Worm (Caenorhabditis elegans): Measurements from ENCODE around the gene srbc-32.
A peak's percentile ranks its signal among the peaks of the same experiment; 100 is the strongest.

Gene srbc-32

DNA sequence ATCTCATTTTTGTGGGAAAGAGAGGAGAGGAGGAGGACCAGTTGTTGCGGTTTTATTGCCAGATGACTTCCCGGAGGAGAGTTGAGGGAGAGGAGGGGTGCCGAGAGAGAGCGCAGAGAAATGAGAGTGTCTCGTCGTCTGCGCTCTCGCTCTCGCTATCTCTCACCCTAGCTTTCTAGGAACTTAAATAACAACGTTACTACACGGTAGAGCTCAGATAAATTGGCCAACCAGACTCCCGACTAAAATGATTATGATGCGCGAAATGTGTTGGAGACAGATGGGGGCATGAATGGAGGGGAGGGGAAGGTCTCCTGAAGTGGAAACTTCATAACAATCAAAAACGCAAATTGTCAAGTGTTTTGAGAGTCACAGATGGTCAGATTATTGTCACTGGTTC, 32.1 kb downstream of the srbc-32 start:
- TF ChIP-seq ctbp-1 (GFP tag; IDR thresholded peaks at IDR 0.05) (no peak), Y105C5A.15 (GFP tag; IDR thresholded peaks at IDR 0.05) (no peak), hlh-11 (tag; optimal IDR thresholded peaks at IDR 0.05) (no peak), pqm-1 (tag; optimal IDR thresholded peaks at IDR 0.05) (no peak), duxl-1 (tag; optimal IDR thresholded peaks at IDR 0.05; ENCODE audit: poor library complexity) (no peak), daf-16 (GFP tag; optimal IDR thresholded peaks at IDR 0.05) (no peak), daf-16 (tag; optimal IDR thresholded peaks at IDR 0.05) (no peak), ztf-11 (tag; optimal IDR thresholded peaks at IDR 0.05) (no peak), set-16 (GFP tag; IDR thresholded peaks at IDR 0.05) (peak; percentile 37; the same call in 1 of the 2 replicates), snpc-4 (tag; optimal IDR thresholded peaks at IDR 0.05) (no peak), ces-1 (GFP tag; optimal IDR thresholded peaks at IDR 0.05) (no peak), rbr-2 (tag; optimal IDR thresholded peaks at IDR 0.05) (no peak), mdt-29 (GFP tag; IDR thresholded peaks at IDR 0.05) (no peak), nhr-76 (tag; optimal IDR thresholded peaks at IDR 0.05) (no peak), lim-7 (GFP tag; IDR thresholded peaks at IDR 0.05) (no peak), unc-62 (GFP tag; optimal IDR thresholded peaks at IDR 0.05 in 1 of 2) (peak in 1 of 2 experiments; percentile 54), unc-62 (tag; optimal IDR thresholded peaks at IDR 0.05) (no peak), aha-1 (tag) (peak; percentile 71), unc-39 (tag; optimal IDR thresholded peaks at IDR 0.05) (no peak), mxl-2 (GFP tag; conservative IDR thresholded peaks at IDR 0.05) (no peak)

DNA sequence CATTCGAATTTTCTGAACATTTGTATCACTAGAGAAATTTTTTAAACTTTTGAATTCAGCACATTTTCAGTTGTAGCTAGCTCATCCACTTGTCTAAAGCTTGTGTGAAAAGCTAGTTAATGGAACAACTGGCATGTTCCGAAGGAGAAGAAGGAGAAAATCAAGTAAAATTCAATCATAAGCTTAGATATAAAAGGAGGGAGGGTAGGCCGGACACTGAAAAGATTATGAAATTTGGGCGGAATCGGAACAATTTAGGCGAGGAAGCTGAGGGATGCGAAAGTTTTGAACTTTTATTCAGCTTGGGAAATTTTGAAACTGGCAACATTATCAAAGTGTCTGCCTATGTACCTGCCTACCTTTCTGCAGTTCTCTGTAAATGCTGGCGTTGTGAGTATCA, 34.3 kb downstream of the srbc-32 start:
- TF ChIP-seq fkh-10 (GFP tag; optimal IDR thresholded peaks at IDR 0.05), result peak; percentile 7
- peak; percentile 58 for TF ChIP-seq ces-1 (GFP tag; optimal IDR thresholded peaks at IDR 0.05)
- no peak for TF ChIP-seq tag-97 (GFP tag; IDR thresholded peaks at IDR 0.05)

DNA sequence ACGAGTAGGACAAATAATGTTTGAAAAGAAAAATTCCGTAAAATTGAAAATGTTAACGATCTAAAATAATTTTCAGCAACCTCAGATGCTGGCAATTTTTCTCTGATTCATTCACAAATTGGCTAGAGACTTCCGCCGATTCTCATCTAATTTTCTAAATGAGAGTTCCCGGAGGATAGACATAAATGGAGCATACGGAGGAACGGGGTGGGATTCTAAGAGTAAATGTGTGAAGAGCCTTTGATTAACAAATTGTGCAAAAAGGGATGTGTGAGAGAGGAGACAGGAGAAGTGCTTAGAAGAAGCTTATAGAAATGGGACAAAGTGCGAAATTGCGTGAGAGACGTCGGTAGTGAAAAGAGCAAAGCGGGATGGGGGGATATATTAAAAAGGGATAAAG, 35.1 kb downstream of the srbc-32 start:
- TF ChIP-seq unc-62 (GFP tag; optimal IDR thresholded peaks at IDR 0.05 in 1 of 2) (peak in 1 of 2 experiments; percentile 10), unc-62 (tag; optimal IDR thresholded peaks at IDR 0.05) (no peak), fkh-10 (GFP tag; optimal IDR thresholded peaks at IDR 0.05) (peak; percentile 21), hif-1 (tag; optimal IDR thresholded peaks at IDR 0.05) (no peak)

DNA sequence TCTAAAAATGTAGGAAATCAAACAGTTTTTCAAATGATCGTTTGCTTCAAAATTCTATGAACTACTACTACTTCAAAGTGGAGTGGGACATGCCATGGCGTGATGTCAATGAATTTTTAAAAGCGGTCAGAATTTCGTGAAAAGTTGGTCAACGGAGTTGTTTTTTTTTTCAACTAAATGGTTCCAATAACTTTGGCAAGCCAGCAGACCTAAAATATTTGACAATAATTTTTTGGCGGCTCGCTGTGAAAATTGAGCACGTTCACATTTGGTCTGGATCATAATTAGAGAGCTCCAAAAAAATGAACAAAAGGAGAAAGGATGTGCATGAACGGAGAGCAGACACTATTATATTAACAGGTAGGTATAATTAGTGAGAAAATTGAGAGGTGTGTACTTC, 36.4 kb downstream of the srbc-32 start:
- TF ChIP-seq duxl-1 (tag; optimal IDR thresholded peaks at IDR 0.05; ENCODE audit: poor library complexity), result no peak
- TF ChIP-seq ceh-44 (GFP tag; IDR thresholded peaks at IDR 0.05), result no peak
- no peak for TF ChIP-seq egl-27 (tag; optimal IDR thresholded peaks at IDR 0.05)
- TF ChIP-seq aha-1 (tag), result peak; percentile 70
- TF ChIP-seq mxl-3 (GFP tag; optimal IDR thresholded peaks at IDR 0.05), result no peak
- no peak for TF ChIP-seq zfp-3 (GFP tag; conservative IDR thresholded peaks at IDR 0.05)
- no peak for TF ChIP-seq F10B5.3 (tag; optimal IDR thresholded peaks at IDR 0.05)
- no peak for TF ChIP-seq sdz-12 (GFP tag; optimal IDR thresholded peaks at IDR 0.05)
- TF ChIP-seq nhr-6 (tag; optimal IDR thresholded peaks at IDR 0.05), result no peak
- TF ChIP-seq nhr-76 (tag; optimal IDR thresholded peaks at IDR 0.05), result no peak
- no peak for TF ChIP-seq ceh-28 (tag; optimal IDR thresholded peaks at IDR 0.05)
- TF ChIP-seq unc-62 (GFP tag; optimal IDR thresholded peaks at IDR 0.05 in 1 of 2), result peak in 1 of 2 experiments; percentile 91
- TF ChIP-seq unc-62 (tag; optimal IDR thresholded peaks at IDR 0.05), result no peak
- no peak for TF ChIP-seq nhr-42 (GFP tag; IDR thresholded peaks at IDR 0.05)
- no peak for TF ChIP-seq zfp-2 (tag; optimal IDR thresholded peaks at IDR 0.05)
- TF ChIP-seq ztf-7 (tag; optimal IDR thresholded peaks at IDR 0.05), result no peak
- TF ChIP-seq egl-43 (GFP tag; IDR thresholded peaks at IDR 0.05), result no peak

DNA sequence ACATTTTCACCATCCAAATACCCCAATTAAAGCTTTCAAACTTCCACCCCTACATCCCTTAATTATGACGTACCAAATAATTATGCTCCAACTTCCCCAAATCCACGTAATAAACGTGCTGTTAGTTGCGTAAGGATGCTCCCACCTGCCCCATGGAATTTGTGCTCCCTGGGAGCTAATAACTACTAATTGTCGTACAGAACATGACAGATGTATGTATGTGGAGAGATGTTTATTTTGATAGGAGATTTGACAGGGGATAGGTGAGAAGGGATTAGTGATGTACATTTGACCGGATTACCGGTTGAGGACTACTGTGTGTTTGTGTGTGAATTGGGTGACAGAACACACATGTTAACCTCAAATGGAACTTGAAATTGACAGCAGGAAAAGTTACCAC, 36.9 kb downstream of the srbc-32 start:
- TF ChIP-seq lin-1 (GFP tag; IDR thresholded peaks at IDR 0.05), result no peak
- no peak for TF ChIP-seq ZK337.2 (GFP tag; IDR thresholded peaks at IDR 0.05)
- TF ChIP-seq spr-3 (GFP tag; optimal IDR thresholded peaks at IDR 0.05), result no peak
- no peak for TF ChIP-seq pha-4 (GFP tag; IDR thresholded peaks at IDR 0.05)
- TF ChIP-seq pha-4 (tag; optimal IDR thresholded peaks at IDR 0.05), result no peak
- TF ChIP-seq ztf-7 (tag; optimal IDR thresholded peaks at IDR 0.05), result no peak
- TF ChIP-seq zag-1 (tag; optimal IDR thresholded peaks at IDR 0.05), result no peak
- TF ChIP-seq daf-16 (GFP tag; optimal IDR thresholded peaks at IDR 0.05), result no peak
- no peak for TF ChIP-seq daf-16 (tag; optimal IDR thresholded peaks at IDR 0.05)
- no peak for TF ChIP-seq ctbp-1 (GFP tag; IDR thresholded peaks at IDR 0.05)
- TF ChIP-seq lir-3 (tag; optimal IDR thresholded peaks at IDR 0.05), result no peak
- no peak for TF ChIP-seq daf-19 (GFP tag; conservative IDR thresholded peaks at IDR 0.05)
- TF ChIP-seq jun-1 (tag; optimal IDR thresholded peaks at IDR 0.05), result no peak
